Fruit fly (Drosophila melanogaster) whole organism, prepupa: ENCODE data around the gene CG11790.
A peak's percentile ranks its signal among the peaks of the same experiment; 100 is the strongest.

Experiments
- Blimp-1 ChIP-seq: fragments of 200-800 bp; sonication (Bioruptor generic); optimal IDR thresholded peaks from 3 replicates; lab custom pipeline; 2017; ENCODE audit warnings: missing biosample characterization, missing genetic modification characterization, mild to moderate bottlenecking, moderate library complexity, missing genetic modification reagents
- CG10669 ChIP-seq: fragments of 200-800 bp; sonication (Bioruptor generic); optimal IDR thresholded peaks from 3 replicates; lab custom pipeline; 2018; ENCODE audit warnings: missing biosample characterization, mild to moderate bottlenecking, missing genetic modification characterization, moderate library complexity
- CG11762 ChIP-seq: fragments of 200-800 bp; sonication (Bioruptor generic); optimal IDR thresholded peaks from 3 replicates; lab custom pipeline; 2016; ENCODE audit warnings: missing biosample characterization, missing genetic modification characterization; ENCODE audit not compliant: insufficient read depth
- CG11902 ChIP-seq: fragments of 200-800 bp; sonication (Bioruptor generic); optimal IDR thresholded peaks from 3 replicates; lab custom pipeline; 2016; ENCODE audit warnings: missing biosample characterization, missing genetic modification characterization
- CG15336 ChIP-seq: fragments of 200-800 bp; sonication (Bioruptor generic); IDR thresholded peaks from 2 replicates; pipeline ENCODE4 v1.3.6; 2022; ENCODE audit warnings: missing biosample characterization, missing genetic modification characterization
- CG1621 ChIP-seq: fragments of 200-800 bp; sonication (Bioruptor generic); optimal IDR thresholded peaks from 3 replicates; lab custom pipeline; 2018; ENCODE audit warnings: missing biosample characterization, mild to moderate bottlenecking, missing genetic modification characterization
- CG16779 ChIP-seq: fragments of 200-800 bp; sonication (Bioruptor generic); optimal IDR thresholded peaks from 3 replicates; lab custom pipeline; 2017; ENCODE audit warnings: missing biosample characterization, mild to moderate bottlenecking, missing genetic modification characterization
- CG3032 ChIP-seq: fragments of 200-800 bp; optimal IDR thresholded peaks from 2 replicates; lab custom pipeline; 2019; ENCODE audit warnings: missing biosample characterization, mild to moderate bottlenecking, missing genetic modification characterization, moderate library complexity
- CG31627 ChIP-seq: fragments of 200-800 bp; sonication (Bioruptor generic); optimal IDR thresholded peaks from 3 replicates; lab custom pipeline; 2016; ENCODE audit warnings: missing biosample characterization, missing genetic modification characterization
- CG32006 ChIP-seq: fragments of 200-800 bp; sonication (Bioruptor generic); optimal IDR thresholded peaks from 3 replicates; lab custom pipeline; 2017; ENCODE audit warnings: missing biosample characterization, mild to moderate bottlenecking, missing genetic modification characterization
- CG34406 ChIP-seq: fragments of 200-800 bp; sonication (Bioruptor generic); optimal IDR thresholded peaks from 3 replicates; lab custom pipeline; 2016; ENCODE audit warnings: missing biosample characterization, missing genetic modification characterization
- CG4318 ChIP-seq: fragments of 200-800 bp; sonication (Bioruptor generic); optimal IDR thresholded peaks from 3 replicates; lab custom pipeline; 2017; ENCODE audit warnings: missing biosample characterization, mild to moderate bottlenecking, missing genetic modification characterization
- CG6163 ChIP-seq: fragments of 200-800 bp; sonication (Bioruptor generic); IDR thresholded peaks from 3 replicates; pipeline ENCODE4 v1.3.6; 2022; ENCODE audit warnings: missing biosample characterization, missing genetic modification characterization
- CG6276 ChIP-seq: fragments of 200-800 bp; sonication (Bioruptor generic); optimal IDR thresholded peaks from 2 replicates; lab custom pipeline; 2017; ENCODE audit warnings: missing biosample characterization, mild to moderate bottlenecking, missing genetic modification characterization
- CG6792 ChIP-seq: fragments of 200-800 bp; sonication (Bioruptor generic); optimal IDR thresholded peaks from 3 replicates; lab custom pipeline; 2016; ENCODE audit warnings: missing biosample characterization, missing genetic modification characterization
- CG6808 ChIP-seq: fragments of 200-800 bp; sonication (Bioruptor generic); optimal IDR thresholded peaks from 3 replicates; lab custom pipeline; 2017; ENCODE audit warnings: missing biosample characterization, missing genetic modification characterization, mild to moderate bottlenecking, moderate library complexity, missing genetic modification reagents
- CG6854 ChIP-seq: fragments of 200-800 bp; sonication (Bioruptor generic); optimal IDR thresholded peaks from 2 replicates; lab custom pipeline; 2017; ENCODE audit warnings: missing biosample characterization, mild to moderate bottlenecking, missing genetic modification characterization
- CG8119 ChIP-seq: fragments of 200-800 bp; sonication (Bioruptor generic); IDR thresholded peaks from 3 replicates; pipeline ENCODE4 v1.3.6; 2022; ENCODE audit warnings: missing biosample characterization, missing genetic modification characterization
- CG8319 ChIP-seq: fragments of 200-800 bp; sonication (Bioruptor generic); optimal IDR thresholded peaks from 3 replicates; lab custom pipeline; 2016; ENCODE audit warnings: missing biosample characterization, missing genetic modification characterization
- CG8632 ChIP-seq: fragments of 200-800 bp; sonication (Bioruptor generic); optimal IDR thresholded peaks from 3 replicates; lab custom pipeline; 2016; ENCODE audit warnings: missing biosample characterization, missing genetic modification characterization
- CG9139 ChIP-seq: fragments of 200-800 bp; sonication (Bioruptor generic); optimal IDR thresholded peaks from 3 replicates; lab custom pipeline; 2017; ENCODE audit warnings: missing biosample characterization, mild to moderate bottlenecking, missing genetic modification characterization
- Eip75B ChIP-seq: fragments of 200-800 bp; sonication (Bioruptor generic); optimal IDR thresholded peaks from 3 replicates; lab custom pipeline; 2016; ENCODE audit warnings: missing biosample characterization, missing genetic modification characterization
- Eip78C ChIP-seq: fragments of 200-800 bp; sonication (Bioruptor generic); peaks from one replicate; lab custom pipeline; 2016; ENCODE audit warnings: missing biosample characterization, missing genetic modification characterization
- Eip93F ChIP-seq: fragments of 200-800 bp; sonication (Bioruptor generic); optimal IDR thresholded peaks from 2 replicates; lab custom pipeline; 2016; ENCODE audit warnings: missing biosample characterization, mild to moderate bottlenecking, missing genetic modification characterization
- Ets21C ChIP-seq: fragments of 200-800 bp; sonication (Bioruptor generic); optimal IDR thresholded peaks from 3 replicates; lab custom pipeline; 2016; ENCODE audit warnings: missing biosample characterization, missing genetic modification characterization
- Ets96B ChIP-seq: fragments of 200-800 bp; optimal IDR thresholded peaks from 2 replicates; lab custom pipeline; 2019; ENCODE audit warnings: missing biosample characterization, mild to moderate bottlenecking, missing genetic modification characterization, moderate library complexity
- Gug ChIP-seq: fragments of 200-800 bp; sonication (Bioruptor generic); IDR thresholded peaks from 2 replicates; pipeline ENCODE4 v1.3.6; 2022; ENCODE audit warnings: missing biosample characterization, missing genetic modification characterization
- Hr39 ChIP-seq: fragments of 200-800 bp; sonication (Bioruptor generic); optimal IDR thresholded peaks from 2 replicates; lab custom pipeline; 2016; ENCODE audit warnings: missing biosample characterization, missing genetic modification characterization
- Hr4 ChIP-seq: fragments of 200-800 bp; sonication (Bioruptor generic); optimal IDR thresholded peaks from 3 replicates; lab custom pipeline; 2016; ENCODE audit warnings: missing biosample characterization, missing genetic modification characterization
- Lpt ChIP-seq: fragments of 200-800 bp; sonication (Bioruptor generic); optimal IDR thresholded peaks from 3 replicates; lab custom pipeline; 2016; ENCODE audit warnings: missing biosample characterization, missing genetic modification characterization
- Met ChIP-seq: fragments of 200-800 bp; sonication (Bioruptor generic); optimal IDR thresholded peaks from 3 replicates; lab custom pipeline; 2016; ENCODE audit warnings: missing biosample characterization, missing genetic modification characterization
- OdsH ChIP-seq: fragments of 200-800 bp; sonication (Bioruptor generic); optimal IDR thresholded peaks from 3 replicates; lab custom pipeline; 2016; ENCODE audit warnings: missing biosample characterization, missing genetic modification characterization
- Smox ChIP-seq: fragments of 200-800 bp; sonication (Bioruptor generic); optimal IDR thresholded peaks from 3 replicates; lab custom pipeline; 2016; ENCODE audit warnings: missing biosample characterization, missing genetic modification characterization
- Sox102F ChIP-seq: fragments of 200-800 bp; sonication (Bioruptor generic); optimal IDR thresholded peaks from 2 replicates; lab custom pipeline; 2016; ENCODE audit warnings: missing biosample characterization, mild to moderate bottlenecking, missing genetic modification characterization
- Sox15 ChIP-seq: fragments of 200-800 bp; sonication (Bioruptor generic); optimal IDR thresholded peaks from 3 replicates; lab custom pipeline; 2016; ENCODE audit warnings: missing biosample characterization, missing genetic modification characterization
- achi ChIP-seq: fragments of 200-800 bp; sonication (Bioruptor generic); optimal IDR thresholded peaks from 3 replicates; lab custom pipeline; 2016; ENCODE audit warnings: missing biosample characterization, missing genetic modification characterization
- acj6 ChIP-seq: fragments of 200-800 bp; sonication (Bioruptor generic); optimal IDR thresholded peaks from 3 replicates; lab custom pipeline; 2016; ENCODE audit warnings: missing biosample characterization, missing genetic modification characterization
- cyc ChIP-seq: fragments of 200-800 bp; sonication (Bioruptor generic); optimal IDR thresholded peaks from 3 replicates; lab custom pipeline; 2016; ENCODE audit warnings: missing biosample characterization, missing genetic modification characterization
- dsx ChIP-seq: fragments of 200-800 bp; optimal IDR thresholded peaks from 3 replicates; lab custom pipeline; 2019; ENCODE audit warnings: missing biosample characterization, mild to moderate bottlenecking, missing genetic modification characterization, moderate library complexity; ENCODE audit not compliant: poor library complexity, severe bottlenecking
- eg ChIP-seq: fragments of 200-800 bp; sonication (Bioruptor generic); IDR thresholded peaks from 3 replicates; pipeline ENCODE4 v1.3.6; 2022; ENCODE audit warnings: missing biosample characterization, missing genetic modification characterization
- esn ChIP-seq: fragments of 200-800 bp; sonication (Bioruptor generic); optimal IDR thresholded peaks from 2 replicates; lab custom pipeline; 2016; ENCODE audit warnings: missing biosample characterization, mild to moderate bottlenecking, missing genetic modification characterization, moderate library complexity
- fd59A ChIP-seq: fragments of 200-800 bp; sonication (Bioruptor generic); optimal IDR thresholded peaks from 2 replicates; lab custom pipeline; 2017; ENCODE audit warnings: missing biosample characterization, mild to moderate bottlenecking, missing genetic modification characterization, missing genetic modification reagents
- fkh ChIP-seq: fragments of 200-800 bp; sonication (Bioruptor generic); optimal IDR thresholded peaks from 3 replicates; lab custom pipeline; 2017; ENCODE audit warnings: missing biosample characterization, mild to moderate bottlenecking, missing genetic modification characterization, moderate library complexity
- lz ChIP-seq: fragments of 200-800 bp; sonication (Bioruptor generic); optimal IDR thresholded peaks from 3 replicates; lab custom pipeline; 2016; ENCODE audit warnings: missing biosample characterization, missing genetic modification characterization
- pdm3 ChIP-seq: fragments of 200-800 bp; sonication (Bioruptor generic); optimal IDR thresholded peaks from 3 replicates; lab custom pipeline; 2016; ENCODE audit warnings: missing biosample characterization, missing genetic modification characterization
- salr ChIP-seq, 2 experiments: fragments of 200-800 bp; sonication (Bioruptor generic); optimal IDR thresholded peaks; 3 replicates each; lab custom pipeline; 2016 to 2018; ENCODE audit warnings: missing biosample characterization in 2 of 2, missing genetic modification characterization in 2 of 2, mild to moderate bottlenecking in 1 of 2
- spab ChIP-seq: fragments of 200-800 bp; sonication (Bioruptor generic); optimal IDR thresholded peaks from 2 replicates; lab custom pipeline; 2017; ENCODE audit warnings: missing biosample characterization, mild to moderate bottlenecking, missing genetic modification characterization, missing genetic modification reagents
- ss ChIP-seq, 2 experiments: fragments of 200-800 bp; sonication (Bioruptor generic); optimal IDR thresholded peaks; 2 replicates in 1 of 2; 3 replicates in 1 of 2; lab custom pipeline; 2017 to 2018; ENCODE audit warnings: mild to moderate bottlenecking in 2 of 2, missing biosample characterization in 2 of 2, missing genetic modification characterization in 2 of 2, moderate library complexity in 1 of 2
- svp ChIP-seq: fragments of 200-800 bp; sonication (Bioruptor generic); peaks from one replicate; lab custom pipeline; 2016; ENCODE audit warnings: missing biosample characterization, missing genetic modification characterization
- topi ChIP-seq: fragments of 200-800 bp; sonication (Bioruptor generic); optimal IDR thresholded peaks from 3 replicates; lab custom pipeline; 2016; ENCODE audit warnings: missing biosample characterization, missing genetic modification characterization
- vri ChIP-seq: fragments of 200-800 bp; sonication (Bioruptor generic); optimal IDR thresholded peaks from 3 replicates; lab custom pipeline; 2016; ENCODE audit warnings: missing biosample characterization, mild to moderate bottlenecking, missing genetic modification characterization

CG11790 gene

DNA sequence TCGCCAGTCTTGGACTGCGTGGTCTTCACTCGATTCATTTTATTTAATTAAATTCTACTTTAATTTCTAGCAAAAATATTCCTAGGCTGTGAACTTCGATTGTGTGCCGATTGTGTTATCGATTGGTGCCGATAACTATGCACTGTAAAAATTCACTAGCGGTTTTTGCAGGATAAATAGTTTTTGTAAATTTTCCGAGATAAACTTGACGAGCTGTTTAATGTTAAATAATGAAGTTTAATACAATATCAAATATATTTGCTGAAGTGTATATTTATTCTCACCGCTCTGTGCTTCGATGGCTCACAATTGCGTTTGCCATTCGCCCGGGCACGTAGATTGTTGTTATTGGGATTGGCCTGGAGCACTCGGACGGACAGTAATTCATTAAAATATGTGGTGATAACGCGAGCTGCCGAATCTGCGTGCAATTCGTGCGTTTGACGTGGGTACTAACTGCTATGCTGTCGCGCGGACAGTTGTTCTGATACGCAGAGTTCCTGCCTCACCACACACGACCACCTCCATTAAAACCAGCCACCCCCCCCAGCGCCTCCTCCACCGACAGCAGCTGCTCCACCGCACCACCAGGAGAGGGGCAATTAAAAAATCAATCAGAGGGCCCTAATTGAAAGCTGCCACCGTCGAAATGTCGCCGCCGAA, 22.5 kb upstream of the CG11790 start, which contains the start of the genes EMC6 and Hr96:
Gene EMC6, minus strand, starts transcription at position 123 of the 663 bp plus-strand sequence.
Gene Hr96, plus strand, starts transcription at position 341 of the 663 bp plus-strand sequence.
- TF ChIP-seq spab (GFP tag; lab: Kevin White, UChicago) (peak; percentile 75), salr (GFP tag; optimal IDR thresholded peaks at IDR 0.05; lab: Kevin White, UChicago) (peak in 1 of 2 experiments; percentile 89), CG11762 (peak; percentile 87), Lpt (GFP tag; lab: Kevin White, UChicago) (peak; percentile 81), CG9139 (no peak), CG32006 (no peak), Smox (GFP tag; lab: Kevin White, UChicago) (peak; percentile 91), Hr4 (peak; percentile 94), CG8632 (GFP tag; lab: Kevin White, UChicago) (peak; percentile 88), cyc (GFP tag; lab: Kevin White, UChicago) (peak; percentile 94), Hr39 (peak; percentile 92), Ets96B (tag; lab: Kevin White, UChicago) (peak; percentile 84), fd59A (GFP tag; lab: Kevin White, UChicago) (peak; percentile 77), pdm3 (peak; percentile 95), Sox102F (GFP tag; lab: Kevin White, UChicago) (peak; percentile 93), topi (GFP tag; lab: Kevin White, UChicago) (peak; percentile 91), Eip93F (GFP tag; lab: Kevin White, UChicago) (peak; percentile 83), CG6276 (GFP tag; lab: Kevin White, UChicago) (no peak), CG31627 (peak; percentile 93), acj6 (GFP tag; lab: Kevin White, UChicago) (peak; percentile 94), CG1621 (tag; lab: Kevin White, UChicago) (peak; percentile 97), CG11902 (GFP tag; lab: Kevin White, UChicago) (peak; percentile 85), dsx (GFP tag; lab: Kevin White, UChicago) (peak; percentile 81), CG8119 (GFP tag; lab: Robert Waterston, UW) (peak; percentile 84), Eip78C (GFP tag; lab: Kevin White, UChicago) (peak; percentile 97), CG34406 (GFP tag; lab: Kevin White, UChicago) (peak; percentile 88), CG6808 (GFP tag; lab: Kevin White, UChicago) (no peak), CG8319 (peak; percentile 87), esn (peak; percentile 95), ss (GFP tag; optimal IDR thresholded peaks at IDR 0.05; lab: Kevin White, UChicago) (peak in 1 of 2 experiments; percentile 84), OdsH (peak; percentile 94), CG4318 (GFP tag; lab: Kevin White, UChicago) (no peak), Eip75B (GFP tag; lab: Kevin White, UChicago) (peak; percentile 93), CG6163 (GFP tag; lab: Robert Waterston, UW) (peak; percentile 96), eg (GFP tag; lab: Robert Waterston, UW) (peak; percentile 94), Met (GFP tag; lab: Kevin White, UChicago) (peak; percentile 93), lz (GFP tag; lab: Kevin White, UChicago) (peak; percentile 94), svp (GFP tag; lab: Kevin White, UChicago) (peak; percentile 98), vri (GFP tag; lab: Kevin White, UChicago) (no peak), Ets21C (GFP tag; lab: Kevin White, UChicago) (peak; percentile 90), CG3032 (tag; lab: Kevin White, UChicago) (peak; percentile 90), Blimp-1 (peak; percentile 62), achi (peak; percentile 88), Gug (GFP tag; lab: Robert Waterston, UW) (peak; percentile 92), fkh (GFP tag; lab: Kevin White, UChicago) (no peak), Sox15 (GFP tag; lab: Kevin White, UChicago) (peak; percentile 87), CG16779 (tag; lab: Kevin White, UChicago) (peak; percentile 79), CG6854 (GFP tag; lab: Kevin White, UChicago) (peak; percentile 73), CG15336 (GFP tag; lab: Robert Waterston, UW) (peak; percentile 84), CG10669 (GFP tag; lab: Kevin White, UChicago) (peak; percentile 87), CG6792 (peak; percentile 88)
